Worm (Caenorhabditis elegans) whole organism, mixed stage, embryonic: ENCODE results near the gene clec-10.
A peak's percentile ranks its signal among the peaks of the same experiment; 100 is the strongest.

Experiments used
- M03D4.4 ChIP-seq: sonication (generic microtip); optimal IDR thresholded peaks from 2 replicates; lab custom pipeline; 2017; ENCODE audit warnings: mild to moderate bottlenecking, missing genetic modification characterization, missing compliant biosample characterization
- bed-3 ChIP-seq: fragments of 200-800 bp; sonication (Bioruptor generic); optimal IDR thresholded peaks from 3 replicates; lab custom pipeline; 2018; ENCODE audit warnings: mild to moderate bottlenecking, missing genetic modification characterization, moderate library complexity, missing compliant biosample characterization
- blmp-1 ChIP-seq: fragments of 150-350 bp; optimal IDR thresholded peaks from 2 replicates; lab custom pipeline; 2014; ENCODE audit warnings: missing biosample characterization, missing genetic modification characterization
- ceh-43 ChIP-seq: fragments of 200-800 bp; sonication (Bioruptor generic); optimal IDR thresholded peaks from 2 replicates; lab custom pipeline; 2018; ENCODE audit warnings: mild to moderate bottlenecking, missing genetic modification characterization, moderate library complexity, missing compliant biosample characterization
- ceh-83 ChIP-seq: fragments of 200-800 bp; sonication (Bioruptor generic); optimal IDR thresholded peaks from 2 replicates; lab custom pipeline; 2018; ENCODE audit warnings: mild to moderate bottlenecking, missing genetic modification characterization, missing compliant biosample characterization
- ces-1 ChIP-seq: fragments of 150-350 bp; optimal IDR thresholded peaks from 2 replicates; lab custom pipeline; 2014; ENCODE audit warnings: missing biosample characterization, missing genetic modification reagents, missing genetic modification characterization
- cnd-1 ChIP-seq: fragments of 200-800 bp; sonication (Bioruptor generic); optimal IDR thresholded peaks from 2 replicates; lab custom pipeline; 2018; ENCODE audit warnings: mild to moderate bottlenecking, missing genetic modification characterization, missing compliant biosample characterization
- drap-1 ChIP-seq: fragments of 200-800 bp; sonication (Bioruptor generic); optimal IDR thresholded peaks from 3 replicates; lab custom pipeline; 2018; ENCODE audit warnings: mild to moderate bottlenecking, missing genetic modification characterization, missing compliant biosample characterization
- elt-1 ChIP-seq: sonication (generic microtip); optimal IDR thresholded peaks from 2 replicates; lab custom pipeline; 2017; ENCODE audit warnings: missing genetic modification characterization, mild to moderate bottlenecking, missing compliant biosample characterization, antibody characterized with exemption, moderate library complexity, borderline replicate concordance; ENCODE audit not compliant: insufficient read depth
- elt-3 ChIP-seq: fragments of 150-350 bp; optimal IDR thresholded peaks from 2 replicates; lab custom pipeline; 2014; ENCODE audit warnings: missing biosample characterization, missing genetic modification characterization
- flh-1 ChIP-seq: fragments of 200-800 bp; sonication (Bioruptor generic); optimal IDR thresholded peaks from 2 replicates; lab custom pipeline; 2018; ENCODE audit warnings: mild to moderate bottlenecking, missing genetic modification characterization, moderate library complexity, missing compliant biosample characterization
- hlh-1 ChIP-seq: fragments of 150-350 bp; optimal IDR thresholded peaks from 2 replicates; lab custom pipeline; 2014; ENCODE audit warnings: missing biosample characterization, missing genetic modification reagents, missing genetic modification characterization
- lin-13 ChIP-seq: fragments of 150-350 bp; optimal IDR thresholded peaks from 2 replicates; lab custom pipeline; 2014; ENCODE audit warnings: missing biosample characterization, missing genetic modification characterization
- lin-32 ChIP-seq: fragments of 200-800 bp; sonication (Bioruptor generic); optimal IDR thresholded peaks from 2 replicates; lab custom pipeline; 2018; ENCODE audit warnings: mild to moderate bottlenecking, missing genetic modification characterization, missing compliant biosample characterization
- lsy-2 ChIP-seq: fragments of 150-350 bp; optimal IDR thresholded peaks from 2 replicates; lab custom pipeline; 2014; ENCODE audit warnings: missing biosample characterization, missing genetic modification characterization
- mab-5 ChIP-seq: fragments of 150-350 bp; optimal IDR thresholded peaks from 2 replicates; lab custom pipeline; 2014; ENCODE audit warnings: missing biosample characterization, missing genetic modification characterization
- mep-1 ChIP-seq: fragments of 150-350 bp; optimal IDR thresholded peaks from 2 replicates; lab custom pipeline; 2017; ENCODE audit warnings: missing biosample characterization, missing genetic modification reagents, missing genetic modification characterization, inconsistent platforms
- nhr-12 ChIP-seq: fragments of 150-350 bp; optimal IDR thresholded peaks from 2 replicates; lab custom pipeline; 2014; ENCODE audit warnings: missing biosample characterization, missing genetic modification characterization
- nhr-2 ChIP-seq: fragments of 150-350 bp; optimal IDR thresholded peaks from 2 replicates; lab custom pipeline; 2014; ENCODE audit warnings: missing biosample characterization, missing genetic modification characterization
- nhr-237 ChIP-seq: fragments of 150-350 bp; optimal IDR thresholded peaks from 2 replicates; lab custom pipeline; 2014; ENCODE audit warnings: missing biosample characterization, missing genetic modification characterization
- nhr-76 ChIP-seq: sonication (generic microtip); optimal IDR thresholded peaks from 2 replicates; lab custom pipeline; 2017; ENCODE audit warnings: missing biosample characterization, missing genetic modification characterization
- pha-4 ChIP-seq: fragments of 150-350 bp; optimal IDR thresholded peaks from 2 replicates; lab custom pipeline; 2018; ENCODE audit warnings: missing biosample characterization, missing genetic modification reagents, missing genetic modification characterization
- sem-2 ChIP-seq: fragments of 200-800 bp; sonication (Bioruptor generic); optimal IDR thresholded peaks from 2 replicates; lab custom pipeline; 2018; ENCODE audit warnings: mild to moderate bottlenecking, missing genetic modification characterization, missing compliant biosample characterization
- snpc-4 ChIP-seq: fragments of 150-350 bp; optimal IDR thresholded peaks from 2 replicates; lab custom pipeline; 2014; ENCODE audit warnings: missing biosample characterization, missing genetic modification characterization
- sptf-1 ChIP-seq: sonication (generic microtip); optimal IDR thresholded peaks from 2 replicates; lab custom pipeline; 2017; ENCODE audit warnings: mild to moderate bottlenecking, missing genetic modification characterization, moderate library complexity, missing compliant biosample characterization
- tbx-8 ChIP-seq: fragments of 200-800 bp; sonication (Bioruptor generic); optimal IDR thresholded peaks from 2 replicates; lab custom pipeline; 2018; ENCODE audit warnings: mild to moderate bottlenecking, missing genetic modification characterization, moderate library complexity, missing compliant biosample characterization
- unc-39 ChIP-seq: fragments of 150-350 bp; optimal IDR thresholded peaks from 2 replicates; lab custom pipeline; 2014; ENCODE audit warnings: missing biosample characterization, missing genetic modification characterization
- unc-62 ChIP-seq: fragments of 150-350 bp; optimal IDR thresholded peaks from 2 replicates; lab custom pipeline; 2014; ENCODE audit warnings: missing biosample characterization, missing genetic modification reagents, missing genetic modification characterization
- zip-8 ChIP-seq: fragments of 150-350 bp; optimal IDR thresholded peaks from 2 replicates; lab custom pipeline; 2014; ENCODE audit warnings: missing biosample characterization, missing genetic modification characterization

The clec-10 gene

ce11 chrII:402435-402834 lies at the start of gene clec-10:
Gene clec-10, plus strand, starts transcription at chrII:402678.
- TF ChIP-seq elt-1 (tag; lab: Kevin White, UChicago) (no peak), nhr-237 (tag; lab: Kevin White, UChicago) (no peak), ces-1 (no peak), lsy-2 (tag; lab: Kevin White, UChicago) (no peak), flh-1 (GFP tag; lab: Kevin White, UChicago) (no peak), sem-2 (GFP tag; lab: Kevin White, UChicago) (no peak), tbx-8 (GFP tag; lab: Kevin White, UChicago) (no peak), blmp-1 (tag; lab: Kevin White, UChicago) (no peak), nhr-76 (tag; lab: Kevin White, UChicago) (no peak), snpc-4 (no peak), lin-32 (GFP tag; lab: Kevin White, UChicago) (no peak)

DNA sequence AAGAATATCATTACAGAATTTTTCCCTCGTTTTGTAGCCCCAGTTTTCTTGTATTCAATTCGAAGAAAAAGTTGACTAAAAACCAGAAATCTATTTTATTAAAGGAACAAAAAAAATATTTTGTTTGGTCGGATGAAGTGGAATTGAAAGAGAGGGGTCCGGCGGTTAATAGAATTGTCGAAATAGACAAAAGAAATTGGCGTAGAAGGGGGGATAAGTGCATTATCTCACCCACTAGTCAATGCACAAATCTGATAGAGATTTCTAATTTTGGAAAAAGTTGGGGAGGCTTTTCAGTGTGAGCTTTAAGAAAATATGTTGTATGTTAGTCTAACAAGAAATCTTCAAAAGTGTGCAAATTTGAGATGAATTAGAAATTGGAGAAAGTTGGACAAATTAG lies 48.0 kb upstream of the clec-10 start:
- TF ChIP-seq ces-1 (peak; percentile 97), tbx-8 (GFP tag; lab: Kevin White, UChicago) (no peak)

DNA sequence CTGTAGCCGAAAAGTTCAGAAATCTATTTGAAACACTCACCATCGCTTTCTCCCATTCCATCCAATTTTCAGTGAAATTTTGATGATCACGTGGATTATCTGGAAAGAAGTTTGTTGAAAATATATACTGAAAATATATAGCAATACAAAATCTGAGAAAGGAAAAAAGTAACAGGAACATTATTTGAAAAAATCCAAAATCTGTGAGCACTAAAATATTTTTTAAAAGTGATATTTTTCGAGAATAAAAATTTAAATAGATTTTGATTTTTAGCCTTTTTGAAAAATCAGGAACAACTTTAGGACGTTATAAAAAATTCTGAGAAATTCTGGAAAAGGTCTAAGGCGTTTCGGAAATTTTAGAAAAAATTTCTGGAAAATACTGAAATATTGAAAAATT lies 45.5 kb upstream of the clec-10 start, which contains the start of gene dmsr-4:
dmsr-4 (minus strand) TSS at position 101 of the 400 bp plus-strand sequence.
- TF ChIP-seq zip-8 (tag; lab: Kevin White, UChicago) (no peak), sem-2 (GFP tag; lab: Kevin White, UChicago) (no peak), tbx-8 (GFP tag; lab: Kevin White, UChicago) (no peak), mep-1 (no peak), elt-3 (tag; lab: Kevin White, UChicago) (no peak)

DNA sequence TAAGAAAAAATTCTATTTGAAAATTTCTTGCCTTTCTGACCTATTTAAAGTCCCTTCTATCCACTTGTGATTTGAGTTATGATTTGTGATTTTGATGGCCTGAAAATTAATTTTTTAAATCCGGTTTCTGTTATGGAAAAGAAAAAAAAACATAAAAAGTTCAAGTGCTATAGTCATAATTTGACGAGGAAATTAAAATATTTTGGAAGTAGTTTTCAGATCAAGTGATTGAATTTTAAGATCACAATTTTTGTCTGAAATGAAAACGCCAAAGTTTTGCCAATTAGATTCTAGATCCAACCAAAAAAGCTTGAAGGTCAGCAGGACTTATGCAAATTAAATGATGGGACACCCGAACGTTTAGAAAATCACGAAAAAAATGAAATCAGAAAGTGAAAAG lies 35.0 kb upstream of the clec-10 start, which contains the start of gene ptr-3:
ptr-3 (minus strand) TSS at position 101 of the 400 bp plus-strand sequence.
- no peak for TF ChIP-seq nhr-76 (tag; lab: Kevin White, UChicago)
- TF ChIP-seq bed-3 (GFP tag; lab: Kevin White, UChicago) = no peak
- TF ChIP-seq pha-4 (tag; lab: Kevin White, UChicago) = no peak
- TF ChIP-seq drap-1 (GFP tag; lab: Kevin White, UChicago) = no peak
- TF ChIP-seq sem-2 (GFP tag; lab: Kevin White, UChicago) = no peak
- TF ChIP-seq hlh-1 (tag; lab: Kevin White, UChicago) = no peak
- no peak for TF ChIP-seq unc-62 (GFP tag; lab: Kevin White, UChicago)
- no peak for TF ChIP-seq elt-1 (tag; lab: Kevin White, UChicago)
- TF ChIP-seq ceh-43 (GFP tag; lab: Kevin White, UChicago) = no peak
- TF ChIP-seq zip-8 (tag; lab: Kevin White, UChicago) = no peak
- TF ChIP-seq ceh-83 (GFP tag; lab: Kevin White, UChicago) = no peak
- no peak for TF ChIP-seq lsy-2 (tag; lab: Kevin White, UChicago)

DNA sequence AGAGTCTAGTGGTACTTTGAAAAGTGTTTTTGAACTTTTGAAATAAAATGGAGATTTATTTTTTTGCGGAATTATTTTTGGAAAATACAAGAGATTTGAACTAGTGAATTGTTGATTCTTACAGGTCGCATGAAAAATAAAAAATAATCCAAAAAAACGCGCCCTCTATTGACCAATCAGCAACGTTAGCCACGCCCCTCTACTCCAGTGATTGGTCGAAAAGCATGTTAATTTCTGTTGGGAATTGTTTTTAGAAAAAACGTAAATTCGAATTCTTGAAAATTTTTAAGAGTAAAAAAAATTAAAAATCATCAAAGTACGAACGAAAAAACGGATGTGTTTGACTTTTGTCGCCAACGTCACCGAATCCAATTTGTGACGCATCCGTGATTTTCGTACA lies 32.1 kb upstream of the clec-10 start:
- TF ChIP-seq lsy-2 (tag; lab: Kevin White, UChicago) (no peak), unc-62 (GFP tag; lab: Kevin White, UChicago) (no peak)
- TF ChIP-seq, all 35 proteins: peak for 0

DNA sequence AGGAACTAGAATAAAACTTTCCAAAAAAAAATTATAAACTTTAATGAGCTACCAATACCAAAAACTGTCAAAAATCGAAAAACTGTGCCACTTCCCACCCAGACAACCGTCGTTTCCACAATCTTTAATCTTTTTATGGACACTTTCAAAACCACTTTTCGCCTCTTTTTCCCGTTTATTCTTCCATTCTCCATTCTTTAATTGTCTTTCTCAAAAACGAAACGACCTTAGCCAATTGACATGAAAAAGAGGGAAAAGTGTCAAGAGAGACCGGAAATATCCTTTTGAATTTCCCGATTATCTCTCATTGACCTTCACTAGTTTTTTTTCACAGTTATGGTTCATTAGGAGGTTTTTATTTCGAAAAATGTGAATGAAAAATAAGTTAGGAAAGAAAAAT lies 30.9 kb upstream of the clec-10 start:
- no peak for TF ChIP-seq mep-1
- TF ChIP-seq elt-1 (tag; lab: Kevin White, UChicago) = no peak
- TF ChIP-seq flh-1 (GFP tag; lab: Kevin White, UChicago) = no peak
- no peak for TF ChIP-seq nhr-12
- TF ChIP-seq sem-2 (GFP tag; lab: Kevin White, UChicago) = no peak
- TF ChIP-seq mab-5 (tag; lab: Kevin White, UChicago) = no peak
- TF ChIP-seq nhr-2 (tag; lab: Kevin White, UChicago) = no peak
- TF ChIP-seq nhr-237 (tag; lab: Kevin White, UChicago) = no peak
- TF ChIP-seq lin-32 (GFP tag; lab: Kevin White, UChicago) = no peak
- TF ChIP-seq M03D4.4 = no peak
- no peak for TF ChIP-seq cnd-1 (tag; lab: Kevin White, UChicago)
- TF ChIP-seq sptf-1 (tag; lab: Kevin White, UChicago) = no peak
- TF ChIP-seq bed-3 (GFP tag; lab: Kevin White, UChicago) = no peak
- TF ChIP-seq ceh-43 (GFP tag; lab: Kevin White, UChicago) = no peak
- TF ChIP-seq lin-13 (tag; lab: Kevin White, UChicago) = no peak
- TF ChIP-seq unc-39 = no peak
- TF ChIP-seq lsy-2 (tag; lab: Kevin White, UChicago) = no peak
- no peak for TF ChIP-seq blmp-1 (tag; lab: Kevin White, UChicago)
- TF ChIP-seq, all 35 proteins: peak for 0
